Worm (Caenorhabditis elegans) whole organism, L3 larva: Measurements from ENCODE around the gene tnt-3.

ENCODE experiments used
- mdl-1 ChIP-seq: fragments of 150-350 bp; optimal IDR thresholded peaks from 2 replicates; lab custom pipeline; 2014; ENCODE audit warnings: missing biosample characterization, missing genetic modification characterization
- nhr-12 ChIP-seq: fragments of 150-350 bp; optimal IDR thresholded peaks from 2 replicates; lab custom pipeline; 2014; ENCODE audit warnings: missing biosample characterization, missing genetic modification characterization
- nhr-25 ChIP-seq: sonication (generic microtip); optimal IDR thresholded peaks from 2 replicates; lab custom pipeline; 2017; ENCODE audit warnings: missing biosample characterization, missing genetic modification characterization
- zag-1 ChIP-seq: fragments of 150-350 bp; optimal IDR thresholded peaks from 2 replicates; lab custom pipeline; 2014; ENCODE audit warnings: missing biosample characterization, missing genetic modification characterization

DNA sequence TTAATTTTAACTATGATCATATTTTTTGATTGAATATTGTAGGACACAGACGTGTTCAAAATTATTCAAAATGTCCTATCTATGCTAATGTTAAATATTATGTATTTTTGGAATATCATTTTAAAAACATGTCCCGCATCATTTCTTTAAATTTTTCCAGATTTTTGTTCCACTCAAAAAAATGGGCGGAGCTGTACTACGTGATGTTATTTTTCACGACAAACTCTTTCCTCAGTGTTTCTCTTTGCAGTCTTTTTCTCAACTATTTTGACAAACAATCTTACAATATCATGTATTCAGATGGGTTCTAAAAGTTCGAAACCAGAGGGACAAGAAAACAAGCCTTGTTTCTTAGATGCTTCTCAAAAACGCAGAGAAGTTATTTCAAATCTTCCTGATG is 31.5 kb upstream of the tnt-3 start, which contains the start of gene F45E1.5:
- TF ChIP-seq zag-1 (tag; lab: Kevin White, UChicago), result no peak
- no peak for TF ChIP-seq nhr-12 (tag; lab: Kevin White, UChicago)
- TF ChIP-seq mdl-1 (tag; lab: Kevin White, UChicago), result no peak
- no peak for TF ChIP-seq nhr-25
